Fruit fly (Drosophila melanogaster): Measurements from ENCODE around the gene Gr93a.

Gr93a gene

DNA sequence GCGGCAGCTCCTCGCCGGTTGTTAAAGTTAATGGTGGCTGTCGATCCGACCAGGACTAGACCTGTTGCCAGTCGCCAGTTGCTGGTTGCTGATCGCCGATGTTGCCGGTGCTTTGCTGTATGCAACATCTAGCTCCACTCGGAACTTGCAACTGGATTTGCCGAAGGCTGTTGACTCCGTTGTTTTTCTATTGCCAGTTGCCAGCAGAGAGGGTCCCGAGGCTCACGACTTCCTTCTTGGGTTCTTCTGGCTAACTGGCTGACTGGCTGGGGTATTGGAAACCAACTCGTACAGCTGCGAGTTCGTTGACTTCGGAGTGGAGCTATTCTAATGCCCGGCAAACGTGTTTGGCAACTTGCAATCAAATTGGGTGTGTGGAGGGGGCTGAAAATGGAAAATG lies 1.3 kb upstream of the Gr93a start:
- TF ChIP-seq usp (GFP tag; optimal IDR thresholded peaks at IDR 0.05) (no peak), Hr83 (GFP tag; optimal IDR thresholded peaks at IDR 0.05; ENCODE audit: poor library complexity, severe bottlenecking) (no peak), N (GFP tag; optimal IDR thresholded peaks at IDR 0.05) (no peak), CG32264 (GFP tag; optimal IDR thresholded peaks at IDR 0.05) (no peak), woc (GFP tag; optimal IDR thresholded peaks at IDR 0.05) (no peak), Hr78 (GFP tag; optimal IDR thresholded peaks at IDR 0.05) (no peak), br (GFP tag; optimal IDR thresholded peaks at IDR 0.05) (no peak), Jra (GFP tag; optimal IDR thresholded peaks at IDR 0.05) (no peak), Rel (GFP tag; optimal IDR thresholded peaks at IDR 0.05) (no peak), Rel (tag; optimal IDR thresholded peaks at IDR 0.05) (no peak), Hnf4 (GFP tag; optimal IDR thresholded peaks at IDR 0.05) (no peak), Mio (GFP tag; optimal IDR thresholded peaks at IDR 0.05) (no peak), rgr (GFP tag; optimal IDR thresholded peaks at IDR 0.05) (no peak), dmrt93B (GFP tag; optimal IDR thresholded peaks at IDR 0.05) (no peak), Dif (GFP tag; optimal IDR thresholded peaks at IDR 0.05; ENCODE audit: partially characterized antibody) (no peak), OdsH (GFP tag; optimal IDR thresholded peaks at IDR 0.05) (no peak), h (GFP tag; optimal IDR thresholded peaks at IDR 0.05) (no peak), ey (GFP tag; optimal IDR thresholded peaks at IDR 0.05) (no peak)

DNA sequence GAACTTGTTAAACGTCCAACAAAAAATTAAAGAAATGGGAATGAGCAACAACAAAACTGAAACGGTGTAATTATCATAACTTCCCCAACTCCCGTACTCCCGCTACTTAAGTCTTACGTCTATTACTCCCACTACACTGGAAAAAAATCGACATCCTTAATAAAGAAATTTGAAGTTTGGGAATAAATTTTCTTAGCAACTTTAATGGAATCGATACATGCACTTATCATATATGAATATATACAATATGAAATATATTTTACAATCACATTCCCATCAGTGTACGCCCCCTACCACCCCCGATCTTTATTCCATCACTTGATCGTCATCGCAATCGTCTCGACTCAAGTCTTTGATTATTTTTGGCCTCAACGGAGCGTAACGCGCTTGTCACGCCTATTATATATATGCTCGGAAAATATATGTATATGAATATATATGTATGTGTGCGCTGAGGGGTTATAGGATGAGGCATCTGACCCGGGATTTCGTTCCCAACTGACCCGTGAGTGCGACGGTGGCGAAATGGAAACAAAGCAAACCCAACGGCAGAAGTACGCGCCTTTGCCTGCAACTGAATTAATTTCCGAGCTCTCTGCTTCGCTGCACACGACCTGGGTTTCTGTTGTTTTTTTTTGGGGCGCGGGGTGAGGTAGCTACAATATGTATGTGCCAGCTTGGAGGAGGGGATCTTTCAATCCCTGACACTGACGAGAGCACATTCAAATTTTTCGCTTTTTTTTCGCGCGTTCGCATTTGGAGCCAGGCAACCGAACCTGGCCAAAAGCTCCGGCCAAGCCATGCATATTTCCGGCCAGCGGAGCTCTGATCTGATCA lies 2.1 kb downstream of the Gr93a start:
- TF ChIP-seq Hr78 (GFP tag; optimal IDR thresholded peaks at IDR 0.05) (no peak), jim (GFP tag; optimal IDR thresholded peaks at IDR 0.05) (peak; percentile 87), dl (GFP tag; optimal IDR thresholded peaks at IDR 0.05; ENCODE audit: insufficient read depth in 1 of 2, partially characterized antibody in 2 of 2) (no peak), usp (GFP tag; optimal IDR thresholded peaks at IDR 0.05) (no peak), fru (GFP tag; optimal IDR thresholded peaks at IDR 0.05) (peak; percentile 0), h (GFP tag; optimal IDR thresholded peaks at IDR 0.05) (peak; percentile 1), foxo (GFP tag; optimal IDR thresholded peaks at IDR 0.05) (peak in 1 of 2 experiments; percentile 38), dmrt93B (GFP tag; optimal IDR thresholded peaks at IDR 0.05) (no peak), Sp1 (GFP tag; optimal IDR thresholded peaks at IDR 0.05) (no peak), Rel (GFP tag; optimal IDR thresholded peaks at IDR 0.05) (no peak), Rel (tag; optimal IDR thresholded peaks at IDR 0.05) (peak; percentile 34), sv (GFP tag; optimal IDR thresholded peaks at IDR 0.05) (no peak)

DNA sequence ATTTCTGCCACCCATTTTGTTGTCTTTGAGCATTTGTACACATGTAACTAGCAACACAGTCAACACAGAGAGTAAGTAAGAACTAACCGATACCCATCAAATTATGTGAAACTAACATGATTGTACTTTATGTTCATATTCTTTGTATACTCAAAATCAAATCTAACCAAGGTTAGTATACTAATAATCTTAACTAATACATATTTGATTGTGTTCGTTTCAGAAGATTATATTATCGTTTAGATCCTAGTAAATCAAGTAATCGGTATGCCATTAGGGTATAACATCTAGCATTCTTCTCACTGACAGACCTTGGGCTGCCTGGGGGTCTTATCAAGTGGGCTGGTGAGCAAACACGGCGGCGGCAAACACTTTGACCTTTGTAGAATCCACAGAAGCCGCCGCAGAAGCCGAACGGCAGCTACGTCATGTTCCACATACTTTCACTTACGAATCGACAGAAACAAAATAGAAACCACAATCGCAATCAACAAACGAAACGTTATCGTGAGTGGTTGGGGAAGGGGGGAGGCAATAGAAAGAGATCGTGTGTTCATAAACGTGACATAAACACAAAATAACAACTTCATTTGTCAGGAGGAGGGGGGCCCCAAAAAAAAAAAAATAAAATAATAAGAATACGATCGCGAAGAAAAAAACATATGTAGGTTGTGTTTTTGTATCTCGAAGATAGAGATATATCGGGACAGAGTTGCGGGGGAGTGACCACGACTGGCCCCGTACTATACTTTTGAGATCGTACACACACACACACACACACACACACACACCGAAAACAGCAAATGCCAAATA lies 3.3 kb downstream of the Gr93a start:
- peak; percentile 40 for TF ChIP-seq Dfd (GFP tag; optimal IDR thresholded peaks at IDR 0.05)
- TF ChIP-seq N (GFP tag; optimal IDR thresholded peaks at IDR 0.05): no peak
- TF ChIP-seq Jra (GFP tag; optimal IDR thresholded peaks at IDR 0.05): no peak
- TF ChIP-seq jim (GFP tag; optimal IDR thresholded peaks at IDR 0.05): peak; percentile 66

- TF ChIP-seq foxo (GFP tag; optimal IDR thresholded peaks at IDR 0.05): peak in 1 of 2 experiments; percentile 20
- TF ChIP-seq dl (GFP tag; optimal IDR thresholded peaks at IDR 0.05; ENCODE audit: insufficient read depth in 1 of 2, partially characterized antibody in 2 of 2): no peak
- peak; percentile 19 for TF ChIP-seq fru (GFP tag; optimal IDR thresholded peaks at IDR 0.05)
- no peak for TF ChIP-seq sage (GFP tag; optimal IDR thresholded peaks at IDR 0.05)
- peak; percentile 26 for TF ChIP-seq ey (GFP tag; optimal IDR thresholded peaks at IDR 0.05)
- peak; percentile 17 for TF ChIP-seq woc (GFP tag; optimal IDR thresholded peaks at IDR 0.05)
- no peak for TF ChIP-seq pan (optimal IDR thresholded peaks at IDR 0.05)
- TF ChIP-seq CG9705 (GFP tag; optimal IDR thresholded peaks at IDR 0.05): no peak
- peak; percentile 21 for TF ChIP-seq tai (GFP tag; optimal IDR thresholded peaks at IDR 0.05)
- TF ChIP-seq Jra (GFP tag; optimal IDR thresholded peaks at IDR 0.05): no peak
These were observed 3.9 kb downstream of the Gr93a start for dm6 chr3R:21836201-21836504.

DNA sequence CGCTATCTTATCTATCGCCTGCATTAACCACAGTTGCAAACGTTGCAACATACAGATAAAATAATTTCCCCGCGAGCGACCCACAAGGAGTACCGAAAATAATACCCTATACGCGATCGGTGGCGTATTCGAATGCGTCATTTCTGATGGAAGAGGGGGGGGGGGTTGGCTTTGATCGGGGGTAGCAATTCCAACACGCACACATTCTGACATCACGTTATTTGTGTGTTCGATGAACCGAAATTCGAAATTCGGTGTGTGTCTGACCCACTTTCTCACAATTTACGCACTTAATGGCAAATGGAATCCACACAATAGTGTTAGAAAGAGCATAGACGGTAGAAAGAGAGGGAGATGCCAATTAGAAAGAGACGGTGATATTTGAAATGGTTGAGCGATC lies 4.3 kb downstream of the Gr93a start:
- TF ChIP-seq ey (GFP tag; optimal IDR thresholded peaks at IDR 0.05): no peak
- TF ChIP-seq fru (GFP tag; optimal IDR thresholded peaks at IDR 0.05): no peak
- no peak for TF ChIP-seq foxo (GFP tag; optimal IDR thresholded peaks at IDR 0.05)
- TF ChIP-seq Rel (GFP tag; optimal IDR thresholded peaks at IDR 0.05): no peak
- peak; percentile 50 for TF ChIP-seq Rel (tag; optimal IDR thresholded peaks at IDR 0.05)
- no peak for TF ChIP-seq N (GFP tag; optimal IDR thresholded peaks at IDR 0.05)
- no peak for TF ChIP-seq br (GFP tag; optimal IDR thresholded peaks at IDR 0.05)
- TF ChIP-seq jim (GFP tag; optimal IDR thresholded peaks at IDR 0.05): no peak
- no peak for TF ChIP-seq Hr83 (GFP tag; optimal IDR thresholded peaks at IDR 0.05; ENCODE audit: poor library complexity, severe bottlenecking)
